Fruit fly (Drosophila melanogaster) whole organism, embryonic: ENCODE results near the gene CG34135.
A peak's percentile ranks its signal among the peaks of the same experiment; 100 is the strongest.

Experiments
- CG10267 ChIP-seq: fragments of 200-800 bp; sonication (Bioruptor generic); optimal IDR thresholded peaks from 2 replicates; lab custom pipeline; 2018; ENCODE audit warnings: missing biosample characterization, mild to moderate bottlenecking, missing genetic modification characterization, moderate library complexity
- CG11247 ChIP-seq: fragments of 200-800 bp; sonication (Bioruptor generic); IDR thresholded peaks from 2 replicates; pipeline ENCODE4 v1.3.6; 2022; ENCODE audit warnings: missing biosample characterization, missing genetic modification characterization
- CG12071 ChIP-seq: fragments of 200-800 bp; sonication (Bioruptor generic); optimal IDR thresholded peaks from 3 replicates; lab custom pipeline; 2018; ENCODE audit warnings: missing biosample characterization, mild to moderate bottlenecking, missing genetic modification characterization
- CG12236 ChIP-seq: fragments of 200-800 bp; sonication (Bioruptor generic); optimal IDR thresholded peaks from 2 replicates; lab custom pipeline; 2016; ENCODE audit warnings: missing biosample characterization, missing genetic modification characterization
- CG13775 ChIP-seq: fragments of 200-800 bp; sonication (Bioruptor generic); optimal IDR thresholded peaks from 3 replicates; lab custom pipeline; 2017; ENCODE audit warnings: missing biosample characterization, mild to moderate bottlenecking, missing genetic modification characterization
- CG14710 ChIP-seq: fragments of 200-800 bp; sonication (Bioruptor generic); optimal IDR thresholded peaks from 3 replicates; lab custom pipeline; 2019; ENCODE audit warnings: missing biosample characterization, mild to moderate bottlenecking, missing genetic modification characterization, moderate library complexity
- CG16779 ChIP-seq: fragments of 200-800 bp; sonication (Bioruptor generic); IDR thresholded peaks from 2 replicates; pipeline ENCODE4 v1.3.6; 2022; ENCODE audit warnings: missing biosample characterization, missing genetic modification characterization
- CG1832 ChIP-seq: fragments of 200-800 bp; sonication (Bioruptor generic); optimal IDR thresholded peaks from 2 replicates; lab custom pipeline; 2017; ENCODE audit warnings: missing biosample characterization, mild to moderate bottlenecking, missing genetic modification characterization, inconsistent platforms
- CG3065 ChIP-seq: fragments of 200-800 bp; sonication (Bioruptor generic); optimal IDR thresholded peaks from 2 replicates; lab custom pipeline; 2016; ENCODE audit warnings: missing biosample characterization, missing genetic modification characterization
- CG3281 ChIP-seq: fragments of 200-800 bp; sonication (Bioruptor generic); optimal IDR thresholded peaks from 3 replicates; lab custom pipeline; 2017; ENCODE audit warnings: missing biosample characterization, mild to moderate bottlenecking, missing genetic modification characterization
- CG3726 ChIP-seq: fragments of 200-800 bp; sonication (Bioruptor generic); IDR thresholded peaks from 3 replicates; pipeline ENCODE4, ENCODE4 v1.3.6; 2022; ENCODE audit warnings: missing biosample characterization, missing genetic modification characterization
- CG43689 ChIP-seq: fragments of 200-800 bp; sonication (Bioruptor generic); IDR thresholded peaks from 2 replicates; pipeline ENCODE4 v1.3.6; 2022; ENCODE audit warnings: missing biosample characterization, missing genetic modification characterization
- CG4730 ChIP-seq: fragments of 200-800 bp; sonication (Bioruptor generic); IDR thresholded peaks from 2 replicates; pipeline ENCODE4 v1.3.6; 2022; ENCODE audit warnings: missing biosample characterization, missing genetic modification characterization
- CG4854 ChIP-seq: fragments of 200-800 bp; sonication (Bioruptor generic); optimal IDR thresholded peaks from 2 replicates; lab custom pipeline; 2016; ENCODE audit warnings: missing biosample characterization, missing genetic modification characterization, inconsistent platforms
- CG8388 ChIP-seq: fragments of 200-800 bp; sonication (Bioruptor generic); optimal IDR thresholded peaks from 2 replicates; lab custom pipeline; 2019; ENCODE audit warnings: missing biosample characterization, mild to moderate bottlenecking, missing genetic modification characterization, moderate library complexity
- Dll ChIP-seq: fragments of 200-800 bp; sonication (Bioruptor generic); IDR thresholded peaks from 4 replicates; pipeline ENCODE4 v1.3.6; 2022; ENCODE audit warnings: missing biosample characterization, missing genetic modification characterization; ENCODE audit not compliant: partially characterized antibody
- Fer2 ChIP-seq: fragments of 200-800 bp; sonication (Bioruptor generic); optimal IDR thresholded peaks from 2 replicates; lab custom pipeline; 2018; ENCODE audit warnings: missing biosample characterization, mild to moderate bottlenecking, missing genetic modification characterization, moderate library complexity
- Hr51 ChIP-seq, 2 experiments: fragments of 200-800 bp; sonication (Bioruptor generic); optimal IDR thresholded peaks; 2 replicates in 1 of 2; 3 replicates in 1 of 2; lab custom pipeline; 2016 to 2018; ENCODE audit warnings: missing biosample characterization in 2 of 2, missing genetic modification characterization in 2 of 2, mild to moderate bottlenecking in 1 of 2, moderate library complexity in 1 of 2
- Lim3 ChIP-seq: fragments of 200-800 bp; sonication (Bioruptor generic); IDR thresholded peaks from 2 replicates; pipeline ENCODE4 v1.3.6; 2022; ENCODE audit warnings: missing biosample characterization, missing genetic modification characterization
- MBD-R2 ChIP-seq: fragments of 200-800 bp; sonication (Bioruptor generic); IDR thresholded peaks from 2 replicates; pipeline ENCODE4 v1.3.6; 2022; ENCODE audit warnings: missing biosample characterization, missing genetic modification characterization
- abd-A ChIP-seq: fragments of 200-800 bp; sonication (Bioruptor generic); optimal IDR thresholded peaks from 3 replicates; lab custom pipeline; 2019; ENCODE audit warnings: missing biosample characterization, mild to moderate bottlenecking, missing genetic modification characterization, moderate library complexity
- ac ChIP-seq: fragments of 200-800 bp; sonication (Bioruptor generic); optimal IDR thresholded peaks from 3 replicates; lab custom pipeline; 2017; ENCODE audit warnings: missing biosample characterization, mild to moderate bottlenecking, missing genetic modification characterization
- ap ChIP-seq: fragments of 200-800 bp; sonication (Bioruptor generic); IDR thresholded peaks from 2 replicates; pipeline ENCODE4 v1.3.6; 2022; ENCODE audit warnings: missing biosample characterization, missing genetic modification characterization
- bbx ChIP-seq: fragments of 200-800 bp; sonication (Bioruptor generic); IDR thresholded peaks from 2 replicates; pipeline ENCODE4 v1.3.6; 2022; ENCODE audit warnings: missing biosample characterization, missing genetic modification characterization; ENCODE audit not compliant: partially characterized antibody
- btn ChIP-seq: fragments of 200-800 bp; sonication (Bioruptor generic); optimal IDR thresholded peaks from 2 replicates; lab custom pipeline; 2016; ENCODE audit warnings: missing biosample characterization, missing genetic modification characterization
- corto ChIP-seq: fragments of 200-800 bp; sonication (Bioruptor generic); optimal IDR thresholded peaks from 2 replicates; lab custom pipeline; 2016; ENCODE audit warnings: missing biosample characterization, mild to moderate bottlenecking, missing genetic modification characterization, moderate library complexity
- da ChIP-seq: fragments of 200-800 bp; sonication (Bioruptor generic); optimal IDR thresholded peaks from 2 replicates; lab custom pipeline; 2016; ENCODE audit warnings: missing biosample characterization, missing genetic modification characterization
- dmrt99B ChIP-seq: fragments of 200-800 bp; sonication (Bioruptor generic); optimal IDR thresholded peaks from 2 replicates; lab custom pipeline; 2018; ENCODE audit warnings: missing biosample characterization, mild to moderate bottlenecking, missing genetic modification characterization, moderate library complexity
- exex ChIP-seq: fragments of 200-800 bp; sonication (Bioruptor generic); optimal IDR thresholded peaks from 4 replicates; lab custom pipeline; 2018; ENCODE audit warnings: missing biosample characterization, mild to moderate bottlenecking, missing genetic modification characterization, moderate library complexity
- ham ChIP-seq: fragments of 200-800 bp; sonication (Bioruptor generic); IDR thresholded peaks from 2 replicates; pipeline ENCODE4 v1.3.6; 2022; ENCODE audit warnings: missing biosample characterization, missing genetic modification characterization
- jing ChIP-seq: fragments of 200-800 bp; sonication (Bioruptor generic); optimal IDR thresholded peaks from 2 replicates; lab custom pipeline; 2018; ENCODE audit warnings: missing biosample characterization, mild to moderate bottlenecking, missing genetic modification characterization
- jumu ChIP-seq: fragments of 200-800 bp; sonication (Bioruptor generic); optimal IDR thresholded peaks from 3 replicates; lab custom pipeline; 2016; ENCODE audit warnings: missing biosample characterization, missing genetic modification characterization
- kah ChIP-seq: fragments of 200-800 bp; sonication (Bioruptor generic); optimal IDR thresholded peaks from 2 replicates; lab custom pipeline; 2018; ENCODE audit warnings: missing biosample characterization, mild to moderate bottlenecking, missing genetic modification characterization
- kay ChIP-seq: fragments of 200-800 bp; sonication (Bioruptor generic); optimal IDR thresholded peaks from 2 replicates; lab custom pipeline; 2016; ENCODE audit warnings: missing biosample characterization, missing genetic modification characterization
- nerfin-1 ChIP-seq: fragments of 200-800 bp; sonication (Bioruptor generic); optimal IDR thresholded peaks from 3 replicates; lab custom pipeline; 2019; ENCODE audit warnings: missing biosample characterization, mild to moderate bottlenecking, missing genetic modification characterization, moderate library complexity
- org-1 ChIP-seq: fragments of 200-800 bp; sonication (Bioruptor generic); optimal IDR thresholded peaks from 2 replicates; lab custom pipeline; 2017; ENCODE audit warnings: missing biosample characterization, missing genetic modification characterization
- pan ChIP-seq, 4 experiments: fragments of >200 bp in 3 of 4; fragments of 200-800 bp in 1 of 4; sonication (Bioruptor generic) in 1 of 4; optimal IDR thresholded peaks in 3 of 4; IDR thresholded peaks in 1 of 4; 2 replicates each; pipeline versions ENCODE4 v1.3.6 to Lab custom; 2017 to 2022; ENCODE audit warnings: missing biosample characterization in 2 of 4, missing genetic modification characterization in 2 of 4, mixed read lengths in 1 of 4
- peb ChIP-seq: fragments of 200-800 bp; sonication (Bioruptor generic); IDR thresholded peaks from 2 replicates; pipeline ENCODE4 v1.3.6; 2022; ENCODE audit warnings: missing biosample characterization, missing genetic modification characterization
- ro ChIP-seq: fragments of 200-800 bp; sonication (Bioruptor generic); IDR thresholded peaks from 2 replicates; pipeline ENCODE4 v1.3.6; 2022; ENCODE audit warnings: missing biosample characterization, missing genetic modification characterization
- sc ChIP-seq, 3 experiments: fragments of >200 bp in 2 of 3; fragments of 200-800 bp in 1 of 3; sonication (Bioruptor generic) in 1 of 3; optimal IDR thresholded peaks; 2 replicates in 2 of 3; 3 replicates in 1 of 3; lab custom pipeline; 2017; ENCODE audit warnings: mild to moderate bottlenecking in 1 of 3, missing biosample characterization in 1 of 3, missing genetic modification characterization in 1 of 3, missing genetic modification reagents in 1 of 3
- stc ChIP-seq: fragments of 200-800 bp; sonication (Bioruptor generic); IDR thresholded peaks from 2 replicates; pipeline ENCODE4 v1.3.6; 2022; ENCODE audit warnings: missing biosample characterization, missing genetic modification characterization
- stwl ChIP-seq: fragments of 200-800 bp; sonication (Bioruptor generic); optimal IDR thresholded peaks from 3 replicates; lab custom pipeline; 2018; ENCODE audit warnings: missing biosample characterization, mild to moderate bottlenecking, missing genetic modification characterization, moderate library complexity
- tap ChIP-seq: fragments of 200-800 bp; optimal IDR thresholded peaks from 3 replicates; lab custom pipeline; 2019; ENCODE audit warnings: missing biosample characterization, mild to moderate bottlenecking, missing genetic modification characterization, moderate library complexity
- tin ChIP-seq: fragments of 200-800 bp; sonication (Bioruptor generic); optimal IDR thresholded peaks from 3 replicates; lab custom pipeline; 2016; ENCODE audit warnings: missing biosample characterization, missing genetic modification characterization
- tio ChIP-seq: fragments of 200-800 bp; sonication (Bioruptor generic); optimal IDR thresholded peaks from 2 replicates; lab custom pipeline; 2017; ENCODE audit warnings: missing biosample characterization, missing genetic modification characterization, inconsistent platforms
- tup ChIP-seq: fragments of 200-800 bp; sonication (Bioruptor generic); optimal IDR thresholded peaks from 2 replicates; lab custom pipeline; 2016; ENCODE audit warnings: missing biosample characterization, mild to moderate bottlenecking, missing genetic modification characterization, moderate library complexity
- zfh1 ChIP-seq: fragments of 200-800 bp; sonication (Bioruptor generic); IDR thresholded peaks from 3 replicates; pipeline ENCODE4 v1.3.6; 2022; ENCODE audit warnings: missing biosample characterization, missing genetic modification characterization
- zfh2 ChIP-seq: fragments of 200-800 bp; sonication (Bioruptor generic); optimal IDR thresholded peaks from 2 replicates; lab custom pipeline; 2016; ENCODE audit warnings: missing biosample characterization, missing genetic modification characterization

Gene CG34135

dm6 chr3R:8731597-8732263 is 36.3 kb downstream of the CG34135 start, which contains the start of the genes M1BP and CG8202 (continued):
- TF ChIP-seq CG12236 (GFP tag; lab: Kevin White, UChicago), result no peak
- peak; percentile 88 for TF ChIP-seq tin (GFP tag; lab: Kevin White, UChicago)
- no peak for TF ChIP-seq sc (optimal IDR thresholded peaks at IDR 0.05; lab: Kevin White, UChicago)
- TF ChIP-seq sc (GFP tag; optimal IDR thresholded peaks at IDR 0.05; lab: Kevin White, UChicago), result peak; percentile 86
- peak; percentile 85 for TF ChIP-seq kah
- TF ChIP-seq tup (GFP tag; lab: Kevin White, UChicago), result peak; percentile 4
- no peak for TF ChIP-seq Dll (GFP tag; lab: Robert Waterston, UW)
- peak; percentile 50 to 93 for TF ChIP-seq Hr51 (GFP tag; optimal IDR thresholded peaks at IDR 0.05; lab: Kevin White, UChicago)
- peak; percentile 83; the same call in 2 of the 3 replicates for TF ChIP-seq zfh1
- TF ChIP-seq tap (tag; lab: Kevin White, UChicago), result no peak
- TF ChIP-seq ap (GFP tag; lab: Robert Waterston, UW), result peak; percentile 47; the same call in 1 of the 2 replicates
- no peak for TF ChIP-seq CG16779 (GFP tag; lab: Robert Waterston, UW)
- TF ChIP-seq CG4730 (GFP tag; lab: Robert Waterston, UW), result peak; percentile 71
- 0 out of 2 replicates have a peak, but pooled peaks have one; percentile 39 for TF ChIP-seq stc (GFP tag; lab: Robert Waterston, UW)
- TF ChIP-seq jing, result no peak
- TF ChIP-seq jumu (GFP tag; lab: Kevin White, UChicago), result peak; percentile 7
- peak; percentile 73 for TF ChIP-seq CG3065 (GFP tag; lab: Kevin White, UChicago)
- TF ChIP-seq CG3281, result peak; percentile 93
- peak; percentile 67 for TF ChIP-seq CG11247 (GFP tag; lab: Robert Waterston, UW)
- peak; percentile 85 for TF ChIP-seq Fer2 (tag; lab: Kevin White, UChicago)
- no peak for TF ChIP-seq CG12071 (GFP tag; lab: Kevin White, UChicago)
- TF ChIP-seq MBD-R2, result peak; percentile 74
- TF ChIP-seq CG13775, result peak; percentile 95
- TF ChIP-seq ro, result peak; percentile 46; the same call in 1 of the 2 replicates
- TF ChIP-seq pan (optimal IDR thresholded peaks at IDR 0.05; lab: Kevin White, UChicago), result no peak
- peak in 1 of 2 experiments; percentile 69 for TF ChIP-seq pan (GFP tag; optimal IDR thresholded peaks at IDR 0.05 in 1 of 2, IDR thresholded peaks at IDR 0.05 in 1 of 2)
- TF ChIP-seq CG8388 (GFP tag; lab: Kevin White, UChicago), result peak; percentile 91
- TF ChIP-seq btn, result no peak
- no peak for TF ChIP-seq ham (GFP tag; lab: Robert Waterston, UW)
- TF ChIP-seq da (GFP tag; lab: Kevin White, UChicago), result no peak
- TF ChIP-seq CG10267, result peak; percentile 91
- no peak for TF ChIP-seq bbx (GFP tag; lab: Robert Waterston, UW)
- TF ChIP-seq Lim3, result no peak
- TF ChIP-seq dmrt99B (tag; lab: Kevin White, UChicago), result peak; percentile 91
- TF ChIP-seq ac (GFP tag; lab: Kevin White, UChicago), result peak; percentile 74
- no peak for TF ChIP-seq CG3726 (GFP tag; lab: Robert Waterston, UW)
- TF ChIP-seq corto, result peak; percentile 34
- peak; percentile 66 for TF ChIP-seq exex
- peak; percentile 71 for TF ChIP-seq org-1
- peak; percentile 84 for TF ChIP-seq tio (GFP tag; lab: Kevin White, UChicago)
- TF ChIP-seq stwl (tag; lab: Kevin White, UChicago), result peak; percentile 27
- TF ChIP-seq nerfin-1, result peak; percentile 90
- peak; percentile 57; the same call in 1 of the 2 replicates for TF ChIP-seq CG43689 (GFP tag; lab: Robert Waterston, UW)
- no peak for TF ChIP-seq abd-A
- no peak for TF ChIP-seq peb (GFP tag; lab: Robert Waterston, UW)
- TF ChIP-seq CG14710 (tag; lab: Kevin White, UChicago), result peak; percentile 95
- no peak for TF ChIP-seq CG1832 (GFP tag; lab: Kevin White, UChicago)
- TF ChIP-seq zfh2 (GFP tag; lab: Kevin White, UChicago), result peak; percentile 53
- TF ChIP-seq CG4854, result peak; percentile 25
- TF ChIP-seq kay (GFP tag; lab: Kevin White, UChicago), result peak; percentile 49
